Worm (Caenorhabditis elegans) whole organism, L1 larva: ENCODE results near the gene C44E12.1.

ENCODE experiments used
- ceh-63 ChIP-seq: fragments of 200-800 bp; sonication (Bioruptor generic); optimal IDR thresholded peaks from 2 replicates; lab custom pipeline; 2018; ENCODE audit warnings: mild to moderate bottlenecking, missing genetic modification characterization, missing compliant biosample characterization
- dpl-1 ChIP-seq, 3 experiments: fragments of 150-350 bp in 2 of 3; sonication (generic microtip) in 1 of 3; optimal IDR thresholded peaks; 2 replicates each; lab custom pipeline; 2014 to 2017; ENCODE audit warnings: missing biosample characterization in 3 of 3, missing genetic modification characterization in 3 of 3, missing genetic modification reagents in 3 of 3
- elt-3 ChIP-seq, 6 experiments: fragments of 150-350 bp in 1 of 6; sonication (generic microtip); optimal IDR thresholded peaks; 2 replicates each; lab custom pipeline; 2017 to 2018; ENCODE audit warnings: missing biosample characterization in 6 of 6, missing genetic modification characterization in 6 of 6, inconsistent platforms in 1 of 6
- fkh-10 ChIP-seq: sonication (generic microtip); optimal IDR thresholded peaks from 2 replicates; lab custom pipeline; 2017; ENCODE audit warnings: missing biosample characterization, missing genetic modification reagents, missing genetic modification characterization
- mep-1 ChIP-seq: fragments of 150-350 bp; optimal IDR thresholded peaks from 2 replicates; lab custom pipeline; 2014; ENCODE audit warnings: missing biosample characterization, missing genetic modification characterization
- nhr-11 ChIP-seq: fragments of 150-350 bp; optimal IDR thresholded peaks from 2 replicates; lab custom pipeline; 2014; ENCODE audit warnings: missing biosample characterization, missing genetic modification characterization
- nhr-237 ChIP-seq: fragments of 150-350 bp; optimal IDR thresholded peaks from 2 replicates; lab custom pipeline; 2014; ENCODE audit warnings: missing biosample characterization, missing genetic modification characterization
- nhr-47 ChIP-seq: sonication (generic microtip); optimal IDR thresholded peaks from 2 replicates; lab custom pipeline; 2016; ENCODE audit warnings: mild to moderate bottlenecking, missing genetic modification characterization, moderate library complexity, missing compliant biosample characterization
- pag-3 ChIP-seq: sonication (generic microtip); optimal IDR thresholded peaks from 2 replicates; lab custom pipeline; 2017; ENCODE audit warnings: missing genetic modification characterization, mild to moderate bottlenecking, missing compliant biosample characterization, antibody characterized with exemption, borderline replicate concordance; ENCODE audit not compliant: insufficient read depth
- unc-130 ChIP-seq: fragments of 150-350 bp; optimal IDR thresholded peaks from 2 replicates; lab custom pipeline; 2017; ENCODE audit warnings: missing biosample characterization, missing genetic modification characterization, inconsistent platforms
- xbp-1 ChIP-seq: sonication (generic microtip); optimal IDR thresholded peaks from 2 replicates; lab custom pipeline; 2016; ENCODE audit warnings: missing genetic modification characterization, missing compliant biosample characterization

DNA sequence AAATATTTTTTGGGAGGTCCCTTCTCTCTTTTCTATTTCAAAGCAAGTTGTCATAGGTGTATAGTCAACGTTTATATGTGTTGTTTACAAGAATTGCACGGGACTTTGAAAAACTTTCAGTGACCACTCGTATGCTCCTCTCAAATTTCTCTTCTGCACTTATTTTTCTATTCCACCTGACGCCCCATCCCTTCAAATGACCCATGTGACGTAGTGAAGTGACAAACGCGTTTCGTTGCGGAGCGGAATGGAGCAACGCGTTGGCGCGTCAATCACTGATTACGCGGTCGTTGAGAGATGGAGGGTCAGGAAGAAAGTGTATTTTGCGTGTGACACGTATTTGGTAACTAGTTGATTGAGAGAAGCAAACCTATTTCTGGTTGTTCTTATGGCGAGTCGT, 39.3 kb downstream of the C44E12.1 start:
- TF ChIP-seq xbp-1 (tag; lab: Kevin White, UChicago) (no peak), ceh-63 (GFP tag; lab: Kevin White, UChicago) (no peak), elt-3 (tag; optimal IDR thresholded peaks at IDR 0.05; lab: Kevin White, UChicago) (no peak), nhr-237 (tag; lab: Kevin White, UChicago) (no peak), pag-3 (tag; lab: Kevin White, UChicago) (no peak), nhr-47 (tag; lab: Kevin White, UChicago) (no peak), fkh-10 (GFP tag; lab: Kevin White, UChicago) (no peak), dpl-1 (GFP tag; optimal IDR thresholded peaks at IDR 0.05; lab: Kevin White, UChicago) (no peak), unc-130 (tag; lab: Kevin White, UChicago) (no peak), nhr-11 (tag; lab: Kevin White, UChicago) (no peak), mep-1 (no peak)
